Worm (Caenorhabditis elegans) whole organism, late embryonic: ENCODE measurements around the gene ndub-6.

Source experiments
- ama-1 ChIP-seq: fragments of 150-350 bp; optimal IDR thresholded peaks from 2 replicates; lab custom pipeline; 2014
- ets-4 ChIP-seq: sonication (generic microtip); optimal IDR thresholded peaks from 2 replicates; lab custom pipeline; 2016; ENCODE audit warnings: missing genetic modification characterization, missing compliant biosample characterization
- hlh-6 ChIP-seq: sonication (generic microtip); optimal IDR thresholded peaks from 2 replicates; lab custom pipeline; 2016; ENCODE audit warnings: missing genotype, missing genetic modification characterization, missing compliant biosample characterization
- lin-11 ChIP-seq: fragments of 200-800 bp; sonication (Bioruptor generic); optimal IDR thresholded peaks from 2 replicates; lab custom pipeline; 2018; ENCODE audit warnings: mild to moderate bottlenecking, missing genetic modification characterization, missing compliant biosample characterization
- npax-4 ChIP-seq: sonication (generic microtip); optimal IDR thresholded peaks from 2 replicates; lab custom pipeline; 2016; ENCODE audit warnings: missing genetic modification characterization, missing compliant biosample characterization
- pros-1 ChIP-seq: fragments of 150-350 bp; optimal IDR thresholded peaks from 2 replicates; lab custom pipeline; 2014; ENCODE audit warnings: missing biosample characterization, missing genetic modification reagents, missing genetic modification characterization
- unc-86 ChIP-seq: sonication (generic microtip); optimal IDR thresholded peaks from 2 replicates; lab custom pipeline; 2016; ENCODE audit warnings: missing genetic modification characterization, missing compliant biosample characterization
- zip-5 ChIP-seq: sonication (generic microtip); optimal IDR thresholded peaks from 2 replicates; lab custom pipeline; 2016; ENCODE audit warnings: missing genetic modification characterization, missing compliant biosample characterization

DNA sequence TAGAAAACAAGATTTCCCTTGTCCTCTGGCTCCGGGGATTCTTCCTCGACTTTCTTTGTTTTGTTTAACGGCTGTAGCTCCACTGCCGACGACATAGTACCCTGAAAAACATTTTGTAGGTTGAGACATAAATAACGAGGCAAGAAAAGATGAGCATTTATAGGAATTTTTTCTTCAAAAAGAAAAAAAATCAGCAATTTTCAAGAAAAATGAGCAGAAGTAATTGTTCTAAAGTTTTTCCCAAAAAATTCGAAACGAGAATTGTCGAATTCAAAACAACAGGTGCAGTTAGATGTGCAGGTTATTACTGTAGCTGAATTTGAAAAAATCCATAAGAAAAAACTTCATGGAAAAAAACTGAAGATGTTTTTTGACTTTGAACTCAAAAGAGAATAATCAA lies 3.2 kb downstream of the ndub-6 start, which contains the start of gene ent-1:
- no peak for TF ChIP-seq lin-11
- no peak for TF ChIP-seq zip-5
- TF ChIP-seq unc-86 (tag; lab: Kevin White, UChicago), result no peak
- TF ChIP-seq ama-1 (lab: Kevin White, UChicago), result no peak
- TF ChIP-seq ets-4 (tag; lab: Kevin White, UChicago), result no peak
- TF ChIP-seq hlh-6 (tag; lab: Kevin White, UChicago), result no peak
- no peak for TF ChIP-seq npax-4 (tag; lab: Kevin White, UChicago)
- no peak for TF ChIP-seq pros-1 (tag; lab: Kevin White, UChicago)
